Worm (Caenorhabditis elegans) whole organism, early embryonic: ENCODE data around the gene col-72.

Experiments used
- B0310.2 ChIP-seq: sonication (generic microtip); optimal IDR thresholded peaks from 2 replicates; lab custom pipeline; 2016; ENCODE audit warnings: mild to moderate bottlenecking, missing genetic modification characterization, missing compliant biosample characterization
- F13C5.2 ChIP-seq: sonication (generic microtip); optimal IDR thresholded peaks from 2 replicates; lab custom pipeline; 2017; ENCODE audit warnings: mild to moderate bottlenecking, missing genetic modification characterization, inconsistent platforms, missing compliant biosample characterization
- aly-1 ChIP-seq: sonication (generic microtip); optimal IDR thresholded peaks from 2 replicates; lab custom pipeline; 2016; ENCODE audit warnings: missing genetic modification characterization, missing compliant biosample characterization
- ama-1 ChIP-seq: fragments of 150-350 bp; optimal IDR thresholded peaks from 2 replicates; lab custom pipeline; 2014
- ceh-13 ChIP-seq: fragments of 200-800 bp; sonication (Bioruptor generic); optimal IDR thresholded peaks from 2 replicates; lab custom pipeline; 2018; ENCODE audit warnings: mild to moderate bottlenecking, missing genetic modification characterization, missing compliant biosample characterization
- ceh-36 ChIP-seq: sonication (generic microtip); optimal IDR thresholded peaks from 2 replicates; lab custom pipeline; 2016; ENCODE audit warnings: missing genetic modification characterization, inconsistent platforms, missing compliant biosample characterization
- ets-7 ChIP-seq: sonication (generic microtip); optimal IDR thresholded peaks from 2 replicates; lab custom pipeline; 2016; ENCODE audit warnings: missing genotype, missing genetic modification characterization, missing compliant biosample characterization
- flt-1 ChIP-seq: fragments of 200-800 bp; sonication (Bioruptor generic); IDR thresholded peaks from 2 replicates; pipeline ENCODE4 v1.3.6; 2022; ENCODE audit warnings: missing genetic modification characterization, missing compliant biosample characterization
- hmbx-1 ChIP-seq: sonication (generic microtip); optimal IDR thresholded peaks from 2 replicates; lab custom pipeline; 2016; ENCODE audit warnings: mild to moderate bottlenecking, missing genetic modification characterization, missing compliant biosample characterization
- hmg-4 ChIP-seq: fragments of 200-800 bp; sonication (Bioruptor generic); optimal IDR thresholded peaks from 2 replicates; lab custom pipeline; 2018; ENCODE audit warnings: mild to moderate bottlenecking, missing genetic modification characterization, missing compliant biosample characterization
- hnd-1 ChIP-seq: sonication (generic microtip); optimal IDR thresholded peaks from 2 replicates; lab custom pipeline; 2016; ENCODE audit warnings: missing genetic modification characterization, missing compliant biosample characterization
- pes-1 ChIP-seq: fragments of 200-800 bp; sonication (Bioruptor generic); IDR thresholded peaks from 2 replicates; pipeline ENCODE4 v1.3.6; 2022; ENCODE audit warnings: missing genetic modification reagents, missing genetic modification characterization, missing compliant biosample characterization
- scrt-1 ChIP-seq: fragments of 200-800 bp; sonication (Bioruptor generic); IDR thresholded peaks from 2 replicates; pipeline ENCODE4 v1.3.6; 2022; ENCODE audit warnings: missing genetic modification characterization, missing compliant biosample characterization
- sea-1 ChIP-seq: fragments of 200-800 bp; sonication (Bioruptor generic); conservative IDR thresholded peaks from 2 replicates; pipeline ENCODE4 v1.3.6; 2022; ENCODE audit warnings: missing genetic modification characterization, missing compliant biosample characterization
- tbx-11 ChIP-seq: fragments of 200-800 bp; sonication (Bioruptor generic); IDR thresholded peaks from 2 replicates; pipeline ENCODE4 v1.3.6; 2022; ENCODE audit warnings: missing genetic modification characterization, missing compliant biosample characterization
- tbx-37 ChIP-seq: fragments of 200-800 bp; sonication (Bioruptor generic); conservative IDR thresholded peaks from 2 replicates; pipeline ENCODE4 v1.3.6; 2022; ENCODE audit warnings: missing genetic modification reagents, missing genetic modification characterization, missing compliant biosample characterization
- tra-4 ChIP-seq: sonication (generic microtip); optimal IDR thresholded peaks from 2 replicates; lab custom pipeline; 2017; ENCODE audit warnings: missing genetic modification characterization, missing compliant biosample characterization

The col-72 gene

DNA sequence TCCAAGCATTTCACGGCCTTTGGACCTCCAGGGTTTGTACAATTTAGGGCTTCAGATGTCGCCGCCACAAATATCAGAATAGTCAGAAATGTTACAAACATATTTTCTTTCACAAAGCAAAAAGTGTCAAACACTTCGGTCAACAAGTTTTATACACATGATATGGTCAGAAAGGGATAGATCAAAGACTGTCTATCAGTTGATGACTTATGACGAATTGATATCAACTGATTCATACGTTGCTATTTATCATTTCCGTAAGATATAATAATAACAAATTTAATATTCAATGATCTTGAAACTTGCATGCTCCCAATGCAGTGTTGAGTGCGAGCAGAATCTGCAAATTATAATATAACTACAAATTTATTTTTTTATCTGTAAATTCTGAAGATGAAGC lies 36.6 kb upstream of the col-72 start, which contains the start of gene W10G11.1:
W10G11.1 (minus strand) TSS at position 101 of the 400 bp plus-strand sequence.
- no peak for TF ChIP-seq F13C5.2

DNA sequence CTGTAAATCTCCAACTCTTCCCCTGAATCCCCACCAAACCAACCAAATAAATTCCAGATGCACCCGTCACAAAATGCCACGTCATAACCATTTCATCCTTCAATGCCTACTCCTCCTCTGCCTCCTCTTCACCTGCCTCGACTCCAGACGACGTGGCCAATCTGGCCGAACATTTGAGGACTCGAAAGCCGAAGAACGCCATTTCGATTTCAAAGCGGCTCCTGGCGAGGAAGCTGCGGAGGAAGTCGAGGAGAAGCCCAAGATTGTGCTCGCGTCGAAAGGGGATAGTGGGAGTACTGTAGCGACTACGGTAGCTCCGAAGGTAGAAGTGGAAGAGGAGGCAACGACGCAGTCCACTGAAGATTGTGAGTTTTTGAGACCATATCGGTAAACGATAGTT lies 33.4 kb upstream of the col-72 start, which contains the start of gene lgc-45:
lgc-45 (plus strand) TSS at position 56 of the 400 bp plus-strand sequence.
- TF ChIP-seq aly-1 (tag; lab: Kevin White, UChicago): no peak
- TF ChIP-seq tbx-37 (GFP tag; lab: Robert Waterston, UW): no peak
- no peak for TF ChIP-seq sea-1 (GFP tag; lab: Robert Waterston, UW)
- no peak for TF ChIP-seq ceh-36
- no peak for TF ChIP-seq hmg-4
- no peak for TF ChIP-seq ama-1 (lab: Kevin White, UChicago)
- TF ChIP-seq hmbx-1 (tag; lab: Kevin White, UChicago): no peak
- TF ChIP-seq F13C5.2: no peak
- no peak for TF ChIP-seq tbx-11 (GFP tag; lab: Robert Waterston, UW)
- no peak for TF ChIP-seq ets-7 (tag; lab: Kevin White, UChicago)
- no peak for TF ChIP-seq ceh-13 (GFP tag; lab: Kevin White, UChicago)
- TF ChIP-seq scrt-1: no peak
- TF ChIP-seq hnd-1 (tag; lab: Kevin White, UChicago): no peak
- no peak for TF ChIP-seq B0310.2 (tag; lab: Kevin White, UChicago)
- no peak for TF ChIP-seq tra-4 (tag; lab: Kevin White, UChicago)
- TF ChIP-seq flt-1 (GFP tag; lab: Robert Waterston, UW): no peak
- TF ChIP-seq pes-1 (GFP tag; lab: Robert Waterston, UW): no peak

DNA sequence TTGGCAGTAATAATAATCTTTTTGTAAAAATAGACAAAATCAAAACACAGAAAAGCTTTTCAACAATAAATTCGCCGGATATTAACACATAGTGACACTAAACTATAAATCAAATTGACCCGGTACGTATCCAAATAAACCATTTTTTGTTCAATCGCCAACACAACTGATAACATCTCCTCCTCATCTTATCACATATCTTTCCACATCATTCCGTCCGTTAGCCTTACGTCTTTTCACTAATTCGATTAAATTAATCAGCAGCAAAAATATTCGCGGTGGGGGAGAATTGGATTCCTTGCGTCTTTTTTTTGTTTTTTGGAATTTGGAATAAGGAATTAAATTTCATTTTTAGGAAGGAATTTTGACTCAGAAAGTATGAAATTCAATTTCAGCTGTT lies 32.6 kb upstream of the col-72 start:
- no peak for TF ChIP-seq B0310.2 (tag; lab: Kevin White, UChicago)
- TF ChIP-seq flt-1 (GFP tag; lab: Robert Waterston, UW): no peak
- TF ChIP-seq ceh-36: no peak
- no peak for TF ChIP-seq hnd-1 (tag; lab: Kevin White, UChicago)
- no peak for TF ChIP-seq scrt-1

DNA sequence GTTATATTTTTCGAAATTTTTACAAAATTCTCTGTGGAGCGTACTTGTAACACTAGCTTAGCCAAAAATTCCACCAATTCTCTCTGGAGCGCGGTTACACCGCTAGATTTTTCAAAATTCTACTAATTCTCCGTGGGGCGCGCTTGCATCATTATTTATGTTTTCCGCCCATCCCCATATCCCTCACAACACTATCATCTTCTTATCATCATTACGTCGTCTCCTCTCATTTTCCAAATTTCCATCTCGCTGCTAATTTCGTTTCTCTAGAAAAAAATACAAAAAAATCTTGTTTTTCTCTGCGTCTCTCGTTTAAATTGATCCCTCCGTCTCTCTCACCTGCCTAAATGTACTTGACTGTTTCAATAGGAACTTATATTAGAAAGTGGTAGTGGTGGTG lies 31.3 kb upstream of the col-72 start:
- TF ChIP-seq ets-7 (tag; lab: Kevin White, UChicago): no peak
- no peak for TF ChIP-seq flt-1 (GFP tag; lab: Robert Waterston, UW)
- no peak for TF ChIP-seq ama-1 (lab: Kevin White, UChicago)
- no peak for TF ChIP-seq F13C5.2
- TF ChIP-seq hmbx-1 (tag; lab: Kevin White, UChicago): no peak
- no peak for TF ChIP-seq ceh-13 (GFP tag; lab: Kevin White, UChicago)
- TF ChIP-seq tbx-37 (GFP tag; lab: Robert Waterston, UW): no peak
- no peak for TF ChIP-seq hnd-1 (tag; lab: Kevin White, UChicago)
- no peak for TF ChIP-seq scrt-1
- no peak for TF ChIP-seq pes-1 (GFP tag; lab: Robert Waterston, UW)
- TF ChIP-seq B0310.2 (tag; lab: Kevin White, UChicago): no peak
- no peak for TF ChIP-seq sea-1 (GFP tag; lab: Robert Waterston, UW)
- no peak for TF ChIP-seq tbx-11 (GFP tag; lab: Robert Waterston, UW)
- no peak for TF ChIP-seq ceh-36
- no peak for TF ChIP-seq aly-1 (tag; lab: Kevin White, UChicago)
- TF ChIP-seq tra-4 (tag; lab: Kevin White, UChicago): no peak
- TF ChIP-seq hmg-4: no peak

DNA sequence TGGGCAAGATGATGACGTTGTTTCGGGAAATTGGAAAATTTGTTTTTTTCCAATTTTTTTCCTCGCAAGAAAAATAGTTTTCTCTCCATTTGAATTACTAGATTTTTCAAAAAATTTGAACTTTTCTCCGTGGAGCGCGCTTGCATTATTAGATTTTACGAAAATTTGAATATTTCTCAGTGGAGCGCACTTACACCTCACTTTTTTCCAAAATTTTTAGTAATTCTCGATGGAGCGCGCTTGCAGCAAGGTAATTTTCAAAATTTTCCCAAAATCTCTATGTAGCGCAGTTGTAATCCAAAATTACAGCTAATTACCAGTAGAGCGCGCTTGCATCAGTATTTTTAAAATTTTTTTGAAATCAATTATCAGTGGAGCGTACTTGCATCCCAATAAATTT lies 30.7 kb upstream of the col-72 start:
- TF ChIP-seq aly-1 (tag; lab: Kevin White, UChicago) (no peak), ceh-36 (no peak), B0310.2 (tag; lab: Kevin White, UChicago) (no peak), ama-1 (lab: Kevin White, UChicago) (no peak), ceh-13 (GFP tag; lab: Kevin White, UChicago) (no peak), pes-1 (GFP tag; lab: Robert Waterston, UW) (no peak), flt-1 (GFP tag; lab: Robert Waterston, UW) (no peak), hnd-1 (tag; lab: Kevin White, UChicago) (no peak), scrt-1 (no peak), tbx-37 (GFP tag; lab: Robert Waterston, UW) (no peak), tbx-11 (GFP tag; lab: Robert Waterston, UW) (no peak), hmg-4 (no peak)

DNA sequence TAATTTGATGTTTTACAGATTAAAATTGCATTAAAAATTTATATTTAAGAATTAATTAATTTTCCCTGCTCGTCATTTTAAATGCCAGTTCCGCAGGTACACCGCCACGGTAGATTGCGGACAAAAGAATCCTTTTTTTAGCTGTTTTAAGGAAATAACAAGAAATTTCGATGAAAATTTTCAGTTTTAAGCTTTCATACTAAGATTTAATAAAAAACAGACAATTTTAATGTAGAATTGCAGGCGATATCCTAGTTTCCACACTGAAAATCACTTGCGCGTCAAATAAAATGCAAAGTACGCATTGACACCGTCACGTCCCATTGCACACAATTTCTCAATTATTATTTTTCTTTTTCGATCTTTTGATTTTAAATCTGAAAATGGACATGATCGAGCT lies 29.5 kb upstream of the col-72 start, which contains the start of gene dnc-3:
dnc-3 (plus strand) TSS at position 272 of the 400 bp plus-strand sequence.
- TF ChIP-seq flt-1 (GFP tag; lab: Robert Waterston, UW) (no peak), F13C5.2 (peak; percentile 40)

DNA sequence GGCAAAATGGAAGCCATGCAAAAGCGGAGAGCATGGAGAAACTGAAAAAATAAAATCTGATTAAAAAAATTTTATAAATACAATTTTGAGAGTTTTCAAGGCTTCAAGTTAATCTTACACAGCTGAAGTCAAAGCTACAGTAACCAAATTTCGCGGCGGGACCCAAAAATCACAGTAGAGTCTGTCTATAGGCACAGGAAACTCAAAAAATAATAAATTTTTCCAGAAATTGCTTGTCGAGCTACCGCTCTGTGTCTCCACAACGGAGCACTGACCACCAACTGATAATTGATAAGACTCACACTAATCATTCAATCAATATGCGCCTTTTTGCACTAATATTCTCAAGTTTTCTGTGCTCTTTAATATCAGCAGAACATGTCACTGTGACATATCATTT lies 26.4 kb upstream of the col-72 start, which contains the start of gene W10G11.19:
W10G11.19 (plus strand) TSS at position 301 of the 400 bp plus-strand sequence.
- no peak for TF ChIP-seq flt-1 (GFP tag; lab: Robert Waterston, UW)
- no peak for TF ChIP-seq ceh-36
- no peak for TF ChIP-seq tbx-37 (GFP tag; lab: Robert Waterston, UW)
- TF ChIP-seq F13C5.2: no peak
- TF ChIP-seq hmbx-1 (tag; lab: Kevin White, UChicago): no peak
- no peak for TF ChIP-seq aly-1 (tag; lab: Kevin White, UChicago)
- no peak for TF ChIP-seq sea-1 (GFP tag; lab: Robert Waterston, UW)
- no peak for TF ChIP-seq ama-1 (lab: Kevin White, UChicago)
- TF ChIP-seq B0310.2 (tag; lab: Kevin White, UChicago): no peak
- TF ChIP-seq scrt-1: no peak
- no peak for TF ChIP-seq hmg-4
- no peak for TF ChIP-seq ceh-13 (GFP tag; lab: Kevin White, UChicago)
- TF ChIP-seq tra-4 (tag; lab: Kevin White, UChicago): no peak

DNA sequence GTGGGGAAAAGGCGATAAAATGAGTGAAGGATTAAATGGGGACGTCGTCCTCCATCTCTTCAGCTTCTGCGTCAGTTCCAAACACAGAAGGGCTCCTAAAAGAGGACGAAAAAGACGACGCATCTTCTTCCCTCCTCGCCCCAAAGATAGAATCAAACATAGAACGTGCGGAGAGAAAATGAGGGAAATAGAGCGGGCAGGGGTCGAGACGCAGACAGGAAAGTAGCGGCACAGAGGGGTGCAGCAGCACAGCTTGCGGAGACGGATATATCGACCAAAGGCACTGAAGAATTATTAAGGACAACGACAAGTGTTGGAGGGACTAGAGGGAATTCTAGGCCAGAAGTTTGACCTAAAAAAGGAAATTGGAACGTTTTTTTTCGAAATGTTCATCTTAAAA lies 23.3 kb upstream of the col-72 start:
- TF ChIP-seq flt-1 (GFP tag; lab: Robert Waterston, UW): no peak
- TF ChIP-seq tra-4 (tag; lab: Kevin White, UChicago): no peak
- TF ChIP-seq hnd-1 (tag; lab: Kevin White, UChicago): no peak
- TF ChIP-seq aly-1 (tag; lab: Kevin White, UChicago): no peak
- TF ChIP-seq pes-1 (GFP tag; lab: Robert Waterston, UW): no peak
- peak; percentile 54 for TF ChIP-seq hmg-4
- no peak for TF ChIP-seq tbx-11 (GFP tag; lab: Robert Waterston, UW)
- 0 out of 2 replicates have a peak, but pooled peaks have one; percentile 6 for TF ChIP-seq tbx-37 (GFP tag; lab: Robert Waterston, UW)
